Fruit fly (Drosophila melanogaster) whole organism, adult: ENCODE data around the gene CG10353.
A peak's percentile ranks its signal among the peaks of the same experiment; 100 is the strongest.

Experiments used
- CG11617 ChIP-seq: fragments of 200-800 bp; sonication (Bioruptor generic); optimal IDR thresholded peaks from 2 replicates; lab custom pipeline; 2017; ENCODE audit warnings: mild to moderate bottlenecking, missing biosample characterization, missing genetic modification reagents, missing genetic modification characterization
- CG12768 ChIP-seq: fragments of 200-800 bp; sonication (Bioruptor generic); optimal IDR thresholded peaks from 2 replicates; lab custom pipeline; 2017; ENCODE audit warnings: missing biosample characterization, missing genetic modification characterization, mild to moderate bottlenecking, moderate library complexity, missing genetic modification reagents
- CG14711 ChIP-seq: fragments of 200-800 bp; sonication (Bioruptor generic); optimal IDR thresholded peaks from 2 replicates; lab custom pipeline; 2018; ENCODE audit warnings: missing biosample characterization, mild to moderate bottlenecking, missing genetic modification characterization, moderate library complexity
- CG1620 ChIP-seq: fragments of 200-800 bp; sonication (Bioruptor generic); optimal IDR thresholded peaks from 2 replicates; lab custom pipeline; 2016; ENCODE audit warnings: missing biosample characterization, missing genetic modification characterization
- CG33017 ChIP-seq: fragments of 200-800 bp; sonication (Bioruptor generic); optimal IDR thresholded peaks from 2 replicates; lab custom pipeline; 2018; ENCODE audit warnings: missing biosample characterization, mild to moderate bottlenecking, missing genetic modification characterization, moderate library complexity
- CG5204 ChIP-seq: fragments of 200-800 bp; sonication (Bioruptor generic); optimal IDR thresholded peaks from 2 replicates; lab custom pipeline; 2016; ENCODE audit warnings: missing biosample characterization, missing genetic modification characterization
- CG7045 ChIP-seq: fragments of 200-800 bp; sonication (Bioruptor generic); optimal IDR thresholded peaks from 2 replicates; lab custom pipeline; 2017; ENCODE audit warnings: missing biosample characterization, mild to moderate bottlenecking, missing genetic modification characterization
- CG7101 ChIP-seq: fragments of 200-800 bp; sonication (Bioruptor generic); optimal IDR thresholded peaks from 2 replicates; lab custom pipeline; 2018; ENCODE audit warnings: missing biosample characterization, mild to moderate bottlenecking, missing genetic modification characterization, moderate library complexity
- Clk ChIP-seq: fragments of 200-800 bp; sonication (Bioruptor generic); optimal IDR thresholded peaks from 2 replicates; lab custom pipeline; 2017; ENCODE audit warnings: missing biosample characterization, missing genetic modification characterization
- Crg-1 ChIP-seq: fragments of 200-800 bp; sonication (Bioruptor generic); optimal IDR thresholded peaks from 2 replicates; lab custom pipeline; 2016; ENCODE audit warnings: missing biosample characterization, missing genetic modification characterization
- Hr96 ChIP-seq: fragments of 200-800 bp; sonication (Bioruptor generic); optimal IDR thresholded peaks from 2 replicates; lab custom pipeline; 2016; ENCODE audit warnings: missing biosample characterization, missing genetic modification characterization
- Mnt ChIP-seq: fragments of 200-800 bp; sonication (Bioruptor generic); optimal IDR thresholded peaks from 2 replicates; lab custom pipeline; 2016; ENCODE audit warnings: missing biosample characterization, mild to moderate bottlenecking, missing genetic modification characterization
- bab1 ChIP-seq: fragments of 200-800 bp; sonication (Bioruptor generic); optimal IDR thresholded peaks from 3 replicates; lab custom pipeline; 2019; ENCODE audit warnings: missing biosample characterization, mild to moderate bottlenecking, missing genetic modification characterization, moderate library complexity
- cic ChIP-seq: fragments of 200-800 bp; sonication (Bioruptor generic); optimal IDR thresholded peaks from 2 replicates; lab custom pipeline; 2017; ENCODE audit warnings: missing biosample characterization, mild to moderate bottlenecking, missing genetic modification characterization, moderate library complexity
- cnc ChIP-seq, 2 experiments: fragments of >200 bp; optimal IDR thresholded peaks; 2 replicates each; lab custom pipeline; 2017
- kay ChIP-seq: fragments of 200-800 bp; sonication (Bioruptor generic); peaks from one replicate; lab custom pipeline; 2016; ENCODE audit warnings: missing biosample characterization, missing genetic modification characterization, borderline replicate concordance
- ovo ChIP-seq: fragments of 200-800 bp; sonication (Bioruptor generic); optimal IDR thresholded peaks from 2 replicates; lab custom pipeline; 2016; ENCODE audit warnings: missing biosample characterization, missing genetic modification characterization
- pad ChIP-seq: fragments of 200-800 bp; sonication (Bioruptor generic); optimal IDR thresholded peaks from 3 replicates; lab custom pipeline; 2017; ENCODE audit warnings: missing biosample characterization, missing genetic modification characterization, mild to moderate bottlenecking, moderate library complexity, missing genetic modification reagents
- tj ChIP-seq: fragments of 200-800 bp; sonication (Bioruptor generic); optimal IDR thresholded peaks from 3 replicates; lab custom pipeline; 2017; ENCODE audit warnings: missing biosample characterization, mild to moderate bottlenecking, missing genetic modification characterization, moderate library complexity
- toe ChIP-seq: fragments of 200-800 bp; sonication (Bioruptor generic); optimal IDR thresholded peaks from 2 replicates; lab custom pipeline; 2016; ENCODE audit warnings: missing biosample characterization, missing genetic modification characterization

The CG10353 gene

dm6 chrX:11868866-11869265, 18.1 kb downstream of the CG10353 start, which contains the start of the genes Nrd1 and CG1847:
Nrd1 (minus strand) TSS chrX:11868893.
CG1847 (plus strand) TSS chrX:11869170.
- no peak for TF ChIP-seq Mnt (GFP tag; lab: Kevin White, UChicago)
- TF ChIP-seq Hr96 (GFP tag; lab: Kevin White, UChicago): no peak
- TF ChIP-seq Crg-1: no peak
- no peak for TF ChIP-seq bab1 (GFP tag; lab: Kevin White, UChicago)
- TF ChIP-seq CG7101 (tag; lab: Kevin White, UChicago): no peak
- no peak for TF ChIP-seq CG5204
- TF ChIP-seq CG11617 (GFP tag; lab: Kevin White, UChicago): no peak
- TF ChIP-seq CG1620 (GFP tag; lab: Kevin White, UChicago): no peak
- TF ChIP-seq cnc (optimal IDR thresholded peaks at IDR 0.05; lab: Kevin White, UChicago): no peak
- TF ChIP-seq tj: no peak
- TF ChIP-seq toe (GFP tag; lab: Kevin White, UChicago): no peak
- no peak for TF ChIP-seq cic (GFP tag; lab: Kevin White, UChicago)
- TF ChIP-seq CG7045 (GFP tag; lab: Kevin White, UChicago): no peak

dm6 chrX:11858439-11858813, 28.5 kb downstream of the CG10353 start:
- TF ChIP-seq CG33017 (tag; lab: Kevin White, UChicago) (no peak), tj (no peak), Crg-1 (no peak), Mnt (GFP tag; lab: Kevin White, UChicago) (no peak)

- TF ChIP-seq cnc (optimal IDR thresholded peaks at IDR 0.05; lab: Kevin White, UChicago) (no peak), Clk (GFP tag; lab: Kevin White, UChicago) (no peak), CG14711 (peak; percentile 70), CG7101 (tag; lab: Kevin White, UChicago) (peak; percentile 48), Crg-1 (peak; percentile 3), CG11617 (GFP tag; lab: Kevin White, UChicago) (peak; percentile 36), CG1620 (GFP tag; lab: Kevin White, UChicago) (peak; percentile 29), Hr96 (GFP tag; lab: Kevin White, UChicago) (no peak), toe (GFP tag; lab: Kevin White, UChicago) (no peak), Mnt (GFP tag; lab: Kevin White, UChicago) (peak; percentile 11), CG7045 (GFP tag; lab: Kevin White, UChicago) (no peak), kay (GFP tag; lab: Kevin White, UChicago) (no peak), ovo (GFP tag; lab: Kevin White, UChicago) (no peak), CG12768 (GFP tag; lab: Kevin White, UChicago) (no peak), cic (GFP tag; lab: Kevin White, UChicago) (no peak), pad (GFP tag; lab: Kevin White, UChicago) (no peak), CG33017 (tag; lab: Kevin White, UChicago) (no peak), bab1 (GFP tag; lab: Kevin White, UChicago) (peak; percentile 97), tj (peak; percentile 19), CG5204 (no peak)
These were observed 29.2 kb downstream of the CG10353 start for dm6 chrX:11857522-11858438.

- TF ChIP-seq Clk (GFP tag; lab: Kevin White, UChicago) (no peak), CG12768 (GFP tag; lab: Kevin White, UChicago) (no peak), bab1 (GFP tag; lab: Kevin White, UChicago) (no peak), tj (no peak)
These were observed 30.1 kb downstream of the CG10353 start for dm6 chrX:11856867-11857266.

- TF ChIP-seq CG5204: no peak
- TF ChIP-seq CG11617 (GFP tag; lab: Kevin White, UChicago): no peak
These were observed 31.0 kb downstream of the CG10353 start for dm6 chrX:11855950-11856349.

- TF ChIP-seq CG1620 (GFP tag; lab: Kevin White, UChicago) (peak; percentile 55), Crg-1 (peak; percentile 27), tj (peak; percentile 32), CG11617 (GFP tag; lab: Kevin White, UChicago) (peak; percentile 61), ovo (GFP tag; lab: Kevin White, UChicago) (peak; percentile 90), bab1 (GFP tag; lab: Kevin White, UChicago) (peak; percentile 77), cnc (optimal IDR thresholded peaks at IDR 0.05; lab: Kevin White, UChicago) (peak in 1 of 2 experiments; percentile 44), kay (GFP tag; lab: Kevin White, UChicago) (no peak), CG5204 (no peak), toe (GFP tag; lab: Kevin White, UChicago) (peak; percentile 47), CG7101 (tag; lab: Kevin White, UChicago) (peak; percentile 41), Mnt (GFP tag; lab: Kevin White, UChicago) (peak; percentile 81), Clk (GFP tag; lab: Kevin White, UChicago) (no peak), CG33017 (tag; lab: Kevin White, UChicago) (no peak), pad (GFP tag; lab: Kevin White, UChicago) (peak; percentile 35), CG14711 (peak; percentile 43), CG7045 (GFP tag; lab: Kevin White, UChicago) (no peak)
These were observed 32.0 kb downstream of the CG10353 start, which contains the start of the genes CG10347 and ATP7 for dm6 chrX:11854758-11855465. CG10347 (minus strand) TSS chrX:11854931. ATP7 (plus strand) TSS chrX:11855022.
